Worm (Caenorhabditis elegans): ENCODE data around the gene H03G16.5.

H03G16.5 gene

ce11 chrX:15053223-15053933 is 3.3 kb downstream of the H03G16.5 start, which contains the start of gene H03G16.1:
H03G16.1 (plus strand) TSS chrX:15053883.
- TF ChIP-seq unc-62 (GFP tag; optimal IDR thresholded peaks at IDR 0.05 in 1 of 2) (peak in 1 of 2 experiments; percentile 92), unc-62 (tag; optimal IDR thresholded peaks at IDR 0.05) (no peak), ctbp-1 (GFP tag; IDR thresholded peaks at IDR 0.05) (no peak)

- no peak for TF ChIP-seq D1046.2 (GFP tag; IDR thresholded peaks at IDR 0.05)
- TF ChIP-seq lin-38 (GFP tag; IDR thresholded peaks at IDR 0.05): no peak
- no peak for TF ChIP-seq ztf-7 (tag; optimal IDR thresholded peaks at IDR 0.05)
- no peak for TF ChIP-seq fkh-10 (GFP tag; optimal IDR thresholded peaks at IDR 0.05)
- TF ChIP-seq spr-1 (tag; optimal IDR thresholded peaks at IDR 0.05): no peak
- no peak for TF ChIP-seq ceh-20 (GFP tag; IDR thresholded peaks at IDR 0.05)
- no peak for TF ChIP-seq set-16 (GFP tag; IDR thresholded peaks at IDR 0.05)
- TF ChIP-seq nhr-25 (tag; optimal IDR thresholded peaks at IDR 0.05; ENCODE audit: borderline replicate concordance, insufficient read depth): no peak
Measured at ce11 chrX:15052385-15052784, 4.3 kb downstream of the H03G16.5 start, which contains the start of gene H03G16.6. H03G16.6 (plus strand) TSS chrX:15052685.

DNA sequence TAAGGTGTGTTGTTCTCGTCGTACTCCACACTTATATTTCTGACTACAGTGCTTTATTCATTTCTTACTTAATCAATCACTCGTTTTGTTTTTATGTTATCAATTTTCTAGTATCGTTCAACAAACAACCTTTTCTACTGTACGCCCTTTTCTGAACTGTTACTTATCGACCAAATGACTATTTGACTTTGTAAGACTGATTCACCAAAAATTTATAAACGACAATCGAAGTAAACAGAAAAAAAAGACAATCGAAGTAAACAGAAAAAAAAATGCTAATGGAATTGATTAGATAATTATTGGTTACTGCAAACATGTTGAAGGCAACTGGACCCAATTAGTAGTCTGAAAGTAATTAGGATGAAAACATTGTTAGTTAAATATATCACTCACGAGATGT is 6.6 kb downstream of the H03G16.5 start:
- no peak for TF ChIP-seq mes-2 (tag; optimal IDR thresholded peaks at IDR 0.05; ENCODE audit: poor library complexity, severe bottlenecking)
- no peak for TF ChIP-seq hif-1 (tag; optimal IDR thresholded peaks at IDR 0.05)
- peak; percentile 35 for TF ChIP-seq nhr-28 (tag; optimal IDR thresholded peaks at IDR 0.05)
- no peak for TF ChIP-seq daf-8 (GFP tag; IDR thresholded peaks at IDR 0.05)
- no peak for TF ChIP-seq lsy-2 (tag; optimal IDR thresholded peaks at IDR 0.05)
- TF ChIP-seq pha-4 (GFP tag; IDR thresholded peaks at IDR 0.05): no peak
- TF ChIP-seq pha-4 (tag; optimal IDR thresholded peaks at IDR 0.05): no peak
- no peak for TF ChIP-seq Y105C5A.15 (GFP tag; IDR thresholded peaks at IDR 0.05)
- no peak for TF ChIP-seq daf-16 (GFP tag; optimal IDR thresholded peaks at IDR 0.05)
- TF ChIP-seq daf-16 (tag; optimal IDR thresholded peaks at IDR 0.05): peak; percentile 86
- TF ChIP-seq zag-1 (tag; optimal IDR thresholded peaks at IDR 0.05): no peak
- no peak for TF ChIP-seq mdl-1 (tag; optimal IDR thresholded peaks at IDR 0.05)
- no peak for TF ChIP-seq ceh-20 (GFP tag; IDR thresholded peaks at IDR 0.05)

ce11 chrX:15047541-15047940 is 9.1 kb downstream of the H03G16.5 start:
- TF ChIP-seq nhr-237 (tag; optimal IDR thresholded peaks at IDR 0.05): no peak
- TF ChIP-seq nhr-102 (tag; optimal IDR thresholded peaks at IDR 0.05): no peak
- peak; percentile 98 for TF ChIP-seq aha-1 (tag)
- peak in 1 of 2 experiments; percentile 57 for TF ChIP-seq unc-62 (GFP tag; optimal IDR thresholded peaks at IDR 0.05 in 1 of 2)
- no peak for TF ChIP-seq unc-62 (tag; optimal IDR thresholded peaks at IDR 0.05)
- TF ChIP-seq Y48G9A.11 (GFP tag; IDR thresholded peaks at IDR 0.05): no peak

- TF ChIP-seq egl-43 (GFP tag; IDR thresholded peaks at IDR 0.05) (no peak), hlh-30 (tag; optimal IDR thresholded peaks at IDR 0.05; ENCODE audit: insufficient read depth) (peak; percentile 42), R02D3.7 (tag; optimal IDR thresholded peaks at IDR 0.05) (peak; percentile 50), mes-2 (tag; optimal IDR thresholded peaks at IDR 0.05; ENCODE audit: poor library complexity, severe bottlenecking) (peak; percentile 13)
Measured at ce11 chrX:15045401-15045800, 11.2 kb downstream of the H03G16.5 start.

DNA sequence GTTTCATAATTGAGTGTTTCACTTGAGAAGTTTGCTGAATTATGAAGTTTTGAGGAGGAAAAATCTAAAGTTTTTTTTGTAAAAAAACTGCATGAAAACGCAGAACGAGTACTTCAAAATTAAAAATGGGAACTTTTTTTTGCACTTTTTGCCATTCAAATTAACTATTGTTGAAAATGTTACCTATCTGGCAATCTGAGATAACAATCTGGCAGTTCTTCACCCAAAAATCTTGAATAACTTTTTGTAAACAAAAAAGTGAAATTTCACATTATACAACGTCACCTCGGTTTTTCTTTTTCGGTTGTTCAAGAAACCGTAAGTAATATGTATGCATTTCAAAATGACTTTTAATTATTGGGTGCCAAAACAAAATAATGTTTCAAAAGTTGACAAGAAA is 14.1 kb downstream of the H03G16.5 start:
- no peak for TF ChIP-seq nhr-76 (tag; optimal IDR thresholded peaks at IDR 0.05)
- no peak for TF ChIP-seq lin-15B (tag; optimal IDR thresholded peaks at IDR 0.05)
- TF ChIP-seq Y75B8A.6 (GFP tag; IDR thresholded peaks at IDR 0.05): no peak
- TF ChIP-seq ceh-20 (GFP tag; IDR thresholded peaks at IDR 0.05): no peak
- no peak for TF ChIP-seq ceh-28 (tag; optimal IDR thresholded peaks at IDR 0.05)
- no peak for TF ChIP-seq madf-5 (GFP tag; IDR thresholded peaks at IDR 0.05)
- TF ChIP-seq aha-1 (tag): no peak
- TF ChIP-seq F26F4.8 (GFP tag; conservative IDR thresholded peaks at IDR 0.05): no peak
- no peak for TF ChIP-seq ZK546.5 (tag; optimal IDR thresholded peaks at IDR 0.05)
- no peak for TF ChIP-seq dpl-1 (GFP tag; optimal IDR thresholded peaks at IDR 0.05)
- no peak for TF ChIP-seq nhr-25 (tag; optimal IDR thresholded peaks at IDR 0.05; ENCODE audit: borderline replicate concordance, insufficient read depth)
